Fruit fly (Drosophila melanogaster) whole organism, embryonic: ENCODE measurements around the gene CG15530.

ENCODE experiments used
- Atf6 ChIP-seq: fragments of 200-800 bp; sonication (Bioruptor generic); IDR thresholded peaks from 2 replicates; pipeline ENCODE4 v1.3.6; 2022; ENCODE audit warnings: missing biosample characterization, missing genetic modification characterization
- CG11695 ChIP-seq: fragments of 200-800 bp; sonication (Bioruptor generic); IDR thresholded peaks from 3 replicates; pipeline ENCODE4 v1.3.6; 2022; ENCODE audit warnings: missing biosample characterization, missing genetic modification characterization
- CG12071 ChIP-seq: fragments of 200-800 bp; sonication (Bioruptor generic); optimal IDR thresholded peaks from 3 replicates; lab custom pipeline; 2018; ENCODE audit warnings: missing biosample characterization, mild to moderate bottlenecking, missing genetic modification characterization
- CG12391 ChIP-seq: fragments of 200-800 bp; sonication (Bioruptor generic); optimal IDR thresholded peaks from 3 replicates; lab custom pipeline; 2018; ENCODE audit warnings: missing biosample characterization, mild to moderate bottlenecking, missing genetic modification characterization, moderate library complexity
- CG12769 ChIP-seq: fragments of 200-800 bp; sonication (Bioruptor generic); optimal IDR thresholded peaks from 2 replicates; lab custom pipeline; 2019; ENCODE audit warnings: missing biosample characterization, mild to moderate bottlenecking, missing genetic modification characterization, moderate library complexity
- CG14667 ChIP-seq: fragments of 200-800 bp; sonication (Bioruptor generic); IDR thresholded peaks from 2 replicates; pipeline ENCODE4 v1.3.6; 2022; ENCODE audit warnings: missing biosample characterization, missing genetic modification characterization
- CG14710 ChIP-seq: fragments of 200-800 bp; sonication (Bioruptor generic); optimal IDR thresholded peaks from 3 replicates; lab custom pipeline; 2019; ENCODE audit warnings: missing biosample characterization, mild to moderate bottlenecking, missing genetic modification characterization, moderate library complexity
- CG15514 ChIP-seq: fragments of 200-800 bp; sonication (Bioruptor generic); optimal IDR thresholded peaks from 3 replicates; lab custom pipeline; 2017; ENCODE audit warnings: missing biosample characterization, missing genetic modification characterization, mild to moderate bottlenecking, moderate library complexity, missing genetic modification reagents
- CG17359 ChIP-seq: fragments of 200-800 bp; sonication (Bioruptor generic); optimal IDR thresholded peaks from 3 replicates; lab custom pipeline; 2018; ENCODE audit warnings: missing biosample characterization, mild to moderate bottlenecking, missing genetic modification characterization, moderate library complexity
- CG1792 ChIP-seq: fragments of 200-800 bp; sonication (Bioruptor generic); optimal IDR thresholded peaks from 2 replicates; lab custom pipeline; 2016; ENCODE audit warnings: missing biosample characterization, missing genetic modification characterization
- CG18599 ChIP-seq: fragments of 200-800 bp; sonication (Bioruptor generic); optimal IDR thresholded peaks from 3 replicates; lab custom pipeline; 2017; ENCODE audit warnings: missing biosample characterization, missing genetic modification characterization, mild to moderate bottlenecking, moderate library complexity, missing genetic modification reagents
- CG30403 ChIP-seq: fragments of 200-800 bp; sonication (Bioruptor generic); optimal IDR thresholded peaks from 3 replicates; lab custom pipeline; 2016; ENCODE audit warnings: missing biosample characterization, missing genetic modification characterization
- CG30431 ChIP-seq: fragments of 200-800 bp; sonication (Bioruptor generic); optimal IDR thresholded peaks from 2 replicates; lab custom pipeline; 2017; ENCODE audit warnings: missing biosample characterization, missing genetic modification characterization
- CG31365 ChIP-seq: fragments of 200-800 bp; sonication (Bioruptor generic); optimal IDR thresholded peaks from 2 replicates; lab custom pipeline; 2018; ENCODE audit warnings: missing biosample characterization, mild to moderate bottlenecking, missing genetic modification characterization
- CG4404 ChIP-seq: fragments of 200-800 bp; sonication (Bioruptor generic); IDR thresholded peaks from 2 replicates; pipeline ENCODE4 v1.3.6; 2022; ENCODE audit warnings: missing biosample characterization, missing genetic modification characterization
- CG4707 ChIP-seq: fragments of 200-800 bp; sonication (Bioruptor generic); optimal IDR thresholded peaks from 2 replicates; lab custom pipeline; 2018; ENCODE audit warnings: missing biosample characterization, mild to moderate bottlenecking, missing genetic modification characterization, moderate library complexity
- CG7745 ChIP-seq: fragments of 200-800 bp; sonication (Bioruptor generic); optimal IDR thresholded peaks from 2 replicates; lab custom pipeline; 2018; ENCODE audit warnings: missing biosample characterization, mild to moderate bottlenecking, missing genetic modification characterization, moderate library complexity
- CG7839 ChIP-seq: fragments of 200-800 bp; sonication (Bioruptor generic); optimal IDR thresholded peaks from 3 replicates; lab custom pipeline; 2018; ENCODE audit warnings: missing biosample characterization, mild to moderate bottlenecking, missing genetic modification characterization, moderate library complexity
- CG7963 ChIP-seq: fragments of 200-800 bp; sonication (Bioruptor generic); IDR thresholded peaks from 3 replicates; pipeline ENCODE4 v1.3.6; 2022; ENCODE audit warnings: missing biosample characterization, missing genetic modification characterization; ENCODE audit not compliant: partially characterized antibody
- CG8359 ChIP-seq: fragments of 200-800 bp; sonication (Bioruptor generic); optimal IDR thresholded peaks from 2 replicates; lab custom pipeline; 2017; ENCODE audit warnings: missing biosample characterization, mild to moderate bottlenecking, missing genetic modification characterization, borderline replicate concordance
- Deaf1 ChIP-seq: fragments of 200-800 bp; optimal IDR thresholded peaks from 3 replicates; lab custom pipeline; 2019; ENCODE audit warnings: missing biosample characterization, mild to moderate bottlenecking, missing genetic modification characterization, moderate library complexity
- Eip74EF ChIP-seq, 2 experiments: fragments of 200-800 bp in 1 of 2; fragments of >200 bp in 1 of 2; sonication (Bioruptor generic) in 1 of 2; optimal IDR thresholded peaks; 2 replicates each; lab custom pipeline; 2017 to 2019; ENCODE audit warnings: missing biosample characterization in 2 of 2, missing genetic modification characterization in 2 of 2, mild to moderate bottlenecking in 1 of 2, moderate library complexity in 1 of 2
- HHEX ChIP-seq: fragments of 200-800 bp; sonication (Bioruptor generic); optimal IDR thresholded peaks from 3 replicates; lab custom pipeline; 2017; ENCODE audit warnings: missing biosample characterization, mild to moderate bottlenecking, missing genetic modification characterization, missing genetic modification reagents
- Hand ChIP-seq: fragments of 200-800 bp; sonication (Bioruptor generic); optimal IDR thresholded peaks from 2 replicates; lab custom pipeline; 2017; ENCODE audit warnings: mild to moderate bottlenecking, missing biosample characterization, missing genetic modification reagents, missing genetic modification characterization
- Lpt ChIP-seq: fragments of >200 bp; optimal IDR thresholded peaks from 2 replicates; lab custom pipeline; 2018; ENCODE audit warnings: missing biosample characterization, missing genetic modification characterization
- Mad ChIP-seq: fragments of 200-800 bp; sonication (Bioruptor generic); optimal IDR thresholded peaks from 2 replicates; lab custom pipeline; 2016; ENCODE audit warnings: missing biosample characterization, missing genetic modification characterization
- PHDP ChIP-seq: fragments of 200-800 bp; sonication (Bioruptor generic); optimal IDR thresholded peaks from 3 replicates; lab custom pipeline; 2018; ENCODE audit warnings: missing biosample characterization, mild to moderate bottlenecking, missing genetic modification characterization, moderate library complexity
- abd-A ChIP-seq: fragments of 200-800 bp; sonication (Bioruptor generic); optimal IDR thresholded peaks from 3 replicates; lab custom pipeline; 2019; ENCODE audit warnings: missing biosample characterization, mild to moderate bottlenecking, missing genetic modification characterization, moderate library complexity
- ase ChIP-seq: fragments of 200-800 bp; sonication (Bioruptor generic); IDR thresholded peaks from 3 replicates; pipeline ENCODE4 v1.3.6; 2022; ENCODE audit warnings: missing biosample characterization, missing genetic modification characterization
- bab2 ChIP-seq: fragments of 200-800 bp; sonication (Bioruptor generic); optimal IDR thresholded peaks from 2 replicates; lab custom pipeline; 2016; ENCODE audit warnings: missing biosample characterization, missing genetic modification characterization
- bbx ChIP-seq: fragments of 200-800 bp; sonication (Bioruptor generic); IDR thresholded peaks from 2 replicates; pipeline ENCODE4 v1.3.6; 2022; ENCODE audit warnings: missing biosample characterization, missing genetic modification characterization; ENCODE audit not compliant: partially characterized antibody
- bigmax ChIP-seq: fragments of 200-800 bp; sonication (Bioruptor generic); optimal IDR thresholded peaks from 2 replicates; lab custom pipeline; 2018; ENCODE audit warnings: missing biosample characterization, mild to moderate bottlenecking, missing genetic modification characterization
- cato ChIP-seq: fragments of 200-800 bp; sonication (Bioruptor generic); optimal IDR thresholded peaks from 2 replicates; lab custom pipeline; 2016; ENCODE audit warnings: missing biosample characterization, missing genetic modification characterization, borderline replicate concordance
- crol ChIP-seq: fragments of 200-800 bp; sonication (Bioruptor generic); IDR thresholded peaks from 2 replicates; pipeline ENCODE4 v1.3.6; 2022; ENCODE audit warnings: missing biosample characterization, missing genetic modification characterization
- dpn ChIP-seq, 2 experiments: fragments of 200-800 bp; sonication (Bioruptor generic); optimal IDR thresholded peaks; 3 replicates each; lab custom pipeline; 2016; ENCODE audit warnings: missing biosample characterization in 2 of 2, missing genetic modification characterization in 2 of 2
- fd102C ChIP-seq: fragments of 200-800 bp; sonication (Bioruptor generic); optimal IDR thresholded peaks from 2 replicates; lab custom pipeline; 2018; ENCODE audit warnings: missing biosample characterization, mild to moderate bottlenecking, missing genetic modification characterization, moderate library complexity
- gcm2 ChIP-seq: fragments of 200-800 bp; sonication (Bioruptor generic); optimal IDR thresholded peaks from 2 replicates; lab custom pipeline; 2016; ENCODE audit warnings: missing biosample characterization, missing genetic modification characterization
- gsb-n ChIP-seq: fragments of 200-800 bp; sonication (Bioruptor generic); optimal IDR thresholded peaks from 3 replicates; lab custom pipeline; 2018; ENCODE audit warnings: missing biosample characterization, mild to moderate bottlenecking, missing genetic modification characterization
- lola ChIP-seq, 3 experiments: fragments of >200 bp in 2 of 3; fragments of 200-800 bp in 1 of 3; sonication (Bioruptor generic) in 1 of 3; optimal IDR thresholded peaks; 2 replicates each; lab custom pipeline; 2017 to 2019; ENCODE audit warnings: missing biosample characterization in 3 of 3, missing genetic modification characterization in 3 of 3, mild to moderate bottlenecking in 1 of 3, moderate library complexity in 1 of 3
- luna ChIP-seq: fragments of 200-800 bp; sonication (Bioruptor generic); optimal IDR thresholded peaks from 2 replicates; lab custom pipeline; 2016; ENCODE audit warnings: missing biosample characterization, missing genetic modification characterization
- oc ChIP-seq: fragments of 200-800 bp; sonication (Bioruptor generic); optimal IDR thresholded peaks from 2 replicates; lab custom pipeline; 2018; ENCODE audit warnings: missing biosample characterization, mild to moderate bottlenecking, missing genetic modification characterization, moderate library complexity
- pnt ChIP-seq: fragments of 200-800 bp; sonication (Bioruptor generic); optimal IDR thresholded peaks from 3 replicates; lab custom pipeline; 2016; ENCODE audit warnings: missing biosample characterization, missing genetic modification characterization
- ro ChIP-seq: fragments of 200-800 bp; sonication (Bioruptor generic); IDR thresholded peaks from 2 replicates; pipeline ENCODE4 v1.3.6; 2022; ENCODE audit warnings: missing biosample characterization, missing genetic modification characterization
- salm ChIP-seq: fragments of 200-800 bp; sonication (Bioruptor generic); optimal IDR thresholded peaks from 2 replicates; lab custom pipeline; 2018; ENCODE audit warnings: missing biosample characterization, mild to moderate bottlenecking, missing genetic modification characterization
- sens ChIP-seq: fragments of 200-800 bp; sonication (Bioruptor generic); peaks from one replicate; lab custom pipeline; 2016; ENCODE audit warnings: missing biosample characterization, missing genetic modification characterization
- ssp ChIP-seq: fragments of 200-800 bp; sonication (Bioruptor generic); IDR thresholded peaks from 2 replicates; pipeline ENCODE4 v1.3.6; 2022; ENCODE audit warnings: missing biosample characterization, missing genetic modification characterization
- trem ChIP-seq: fragments of 200-800 bp; optimal IDR thresholded peaks from 3 replicates; lab custom pipeline; 2019; ENCODE audit warnings: missing biosample characterization, mild to moderate bottlenecking, missing genetic modification characterization, moderate library complexity
- unpg ChIP-seq: fragments of 200-800 bp; sonication (Bioruptor generic); optimal IDR thresholded peaks from 3 replicates; lab custom pipeline; 2018; ENCODE audit warnings: missing biosample characterization, mild to moderate bottlenecking, missing genetic modification characterization, moderate library complexity
- vfl ChIP-seq: fragments of 200-800 bp; sonication (Bioruptor generic); optimal IDR thresholded peaks from 2 replicates; lab custom pipeline; 2016; ENCODE audit warnings: missing biosample characterization, missing genetic modification characterization
- zfh2 ChIP-seq: fragments of 200-800 bp; sonication (Bioruptor generic); optimal IDR thresholded peaks from 2 replicates; lab custom pipeline; 2016; ENCODE audit warnings: missing biosample characterization, missing genetic modification characterization

The CG15530 gene

DNA sequence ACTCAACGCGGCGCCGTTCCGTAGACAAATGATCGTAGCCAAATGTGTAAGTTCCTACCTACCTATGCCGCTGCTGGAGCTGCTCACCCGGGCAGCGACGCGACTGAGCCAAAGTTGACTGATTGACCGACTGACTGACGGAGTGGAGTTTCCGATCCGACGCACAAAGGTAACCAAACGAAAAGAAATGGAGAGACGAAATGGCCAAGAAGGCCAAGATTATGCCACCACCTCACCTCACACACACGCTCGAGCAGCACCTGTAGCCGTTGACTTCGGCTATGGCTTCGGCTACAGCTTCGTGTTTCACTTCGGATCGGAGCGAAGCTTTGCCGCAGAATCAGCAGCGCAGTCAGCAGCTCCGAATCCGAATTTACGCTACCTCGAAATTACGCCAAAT is 13.4 kb downstream of the CG15530 start, which contains the start of gene CG9747 (continued):
- TF ChIP-seq Atf6 (GFP tag; lab: Robert Waterston, UW), result no peak
- TF ChIP-seq salm, result no peak
- TF ChIP-seq dpn (GFP tag; optimal IDR thresholded peaks at IDR 0.05; lab: Kevin White, UChicago), result no peak
- TF ChIP-seq CG31365 (tag; lab: Kevin White, UChicago), result no peak
- no peak for TF ChIP-seq Hand (GFP tag; lab: Kevin White, UChicago)
- no peak for TF ChIP-seq Lpt
- no peak for TF ChIP-seq vfl (GFP tag; lab: Kevin White, UChicago)
- TF ChIP-seq bab2 (GFP tag; lab: Kevin White, UChicago), result no peak
- no peak for TF ChIP-seq CG17359 (tag; lab: Kevin White, UChicago)
- no peak for TF ChIP-seq bigmax
- no peak for TF ChIP-seq Mad (GFP tag; lab: Kevin White, UChicago)
- no peak for TF ChIP-seq ssp (GFP tag; lab: Robert Waterston, UW)
- no peak for TF ChIP-seq CG15514 (GFP tag; lab: Kevin White, UChicago)
- TF ChIP-seq abd-A (tag; lab: Kevin White, UChicago), result peak; percentile 58
- TF ChIP-seq Eip74EF (GFP tag; optimal IDR thresholded peaks at IDR 0.05; lab: Kevin White, UChicago), result no peak
- peak; percentile 28; the same call in 1 of the 2 replicates for TF ChIP-seq bbx (GFP tag; lab: Robert Waterston, UW)
- TF ChIP-seq CG12391 (tag; lab: Kevin White, UChicago), result no peak
- no peak for TF ChIP-seq HHEX (GFP tag; lab: Kevin White, UChicago)
- TF ChIP-seq CG7839 (tag; lab: Kevin White, UChicago), result no peak
- no peak for TF ChIP-seq CG14710 (tag; lab: Kevin White, UChicago)
- no peak for TF ChIP-seq CG14667
- TF ChIP-seq cato, result no peak
- TF ChIP-seq gsb-n, result no peak
- no peak for TF ChIP-seq CG8359 (GFP tag; lab: Kevin White, UChicago)
- no peak for TF ChIP-seq CG4404 (GFP tag; lab: Robert Waterston, UW)
- no peak for TF ChIP-seq sens
- no peak for TF ChIP-seq CG30403 (GFP tag; lab: Kevin White, UChicago)
- TF ChIP-seq Deaf1, result peak; percentile 98
- no peak for TF ChIP-seq CG1792 (GFP tag; lab: Kevin White, UChicago)
- no peak for TF ChIP-seq luna (GFP tag; lab: Kevin White, UChicago)
- no peak for TF ChIP-seq CG7963 (GFP tag; lab: Robert Waterston, UW)
- no peak for TF ChIP-seq CG11695 (GFP tag; lab: Robert Waterston, UW)
- TF ChIP-seq PHDP, result no peak
- no peak for TF ChIP-seq lola (GFP tag; optimal IDR thresholded peaks at IDR 0.05; lab: Kevin White, UChicago)
- no peak for TF ChIP-seq CG18599
- no peak for TF ChIP-seq zfh2 (GFP tag; lab: Kevin White, UChicago)
- TF ChIP-seq CG30431 (GFP tag; lab: Kevin White, UChicago), result no peak
- TF ChIP-seq oc (tag; lab: Kevin White, UChicago), result peak; percentile 28
- no peak for TF ChIP-seq fd102C (GFP tag; lab: Kevin White, UChicago)
- no peak for TF ChIP-seq CG7745
- no peak for TF ChIP-seq trem
- TF ChIP-seq gcm2, result no peak
- no peak for TF ChIP-seq unpg (GFP tag; lab: Kevin White, UChicago)
- peak; percentile 82 for TF ChIP-seq CG12769 (tag; lab: Kevin White, UChicago)
- TF ChIP-seq pnt, result no peak
- TF ChIP-seq ro (GFP tag; lab: Robert Waterston, UW), result no peak
- TF ChIP-seq ase, result no peak
- 0 out of 2 replicates have a peak, but pooled peaks have one; percentile 9 for TF ChIP-seq crol
- no peak for TF ChIP-seq CG4707 (GFP tag; lab: Kevin White, UChicago)
- no peak for TF ChIP-seq CG12071 (GFP tag; lab: Kevin White, UChicago)
